Fruit fly (Drosophila melanogaster) whole organism, pupa: ENCODE measurements around the gene Ag5r.

Source experiments
- CG10348 ChIP-seq: fragments of 200-800 bp; sonication (Bioruptor generic); IDR thresholded peaks from 2 replicates; pipeline ENCODE4 v1.3.6; 2022; ENCODE audit warnings: missing biosample characterization, missing genetic modification characterization
- CG13204 ChIP-seq: fragments of 200-800 bp; sonication (Bioruptor generic); optimal IDR thresholded peaks from 2 replicates; lab custom pipeline; 2018; ENCODE audit warnings: missing biosample characterization, mild to moderate bottlenecking, missing genetic modification characterization, moderate library complexity
- CG14655 ChIP-seq: fragments of 200-800 bp; sonication (Bioruptor generic); optimal IDR thresholded peaks from 3 replicates; lab custom pipeline; 2017; ENCODE audit warnings: mild to moderate bottlenecking, missing biosample characterization, missing genetic modification reagents, missing genetic modification characterization
- CG15710 ChIP-seq: fragments of 200-800 bp; sonication (Bioruptor generic); optimal IDR thresholded peaks from 2 replicates; lab custom pipeline; 2018; ENCODE audit warnings: missing biosample characterization, mild to moderate bottlenecking, missing genetic modification characterization, moderate library complexity
- CG32121 ChIP-seq: fragments of 200-800 bp; sonication (Bioruptor generic); IDR thresholded peaks from 2 replicates; pipeline ENCODE4 v1.3.6; 2022; ENCODE audit warnings: missing biosample characterization, missing genetic modification characterization
- CG34367 ChIP-seq: fragments of 200-800 bp; sonication (Bioruptor generic); optimal IDR thresholded peaks from 2 replicates; lab custom pipeline; 2018; ENCODE audit warnings: missing biosample characterization, mild to moderate bottlenecking, missing genetic modification characterization
- CG4496 ChIP-seq: fragments of 200-800 bp; sonication (Bioruptor generic); IDR thresholded peaks from 3 replicates; pipeline ENCODE4 v1.3.6; 2022; ENCODE audit warnings: missing biosample characterization, missing genetic modification characterization
- Ets98B ChIP-seq: fragments of 200-800 bp; sonication (Bioruptor generic); IDR thresholded peaks from 2 replicates; pipeline ENCODE4 v1.3.6; 2022; ENCODE audit warnings: missing biosample characterization, missing genetic modification characterization
- Pif1B ChIP-seq: fragments of 200-800 bp; sonication (Bioruptor generic); optimal IDR thresholded peaks from 3 replicates; lab custom pipeline; 2016; ENCODE audit warnings: missing biosample characterization, missing genetic modification characterization
- Snoo ChIP-seq: fragments of 200-800 bp; sonication (Bioruptor generic); optimal IDR thresholded peaks from 3 replicates; lab custom pipeline; 2017; ENCODE audit warnings: missing biosample characterization, mild to moderate bottlenecking, missing genetic modification characterization, inconsistent platforms
- gl ChIP-seq: fragments of 200-800 bp; sonication (Bioruptor generic); optimal IDR thresholded peaks from 2 replicates; lab custom pipeline; 2018; ENCODE audit warnings: missing biosample characterization, mild to moderate bottlenecking, missing genetic modification characterization

DNA sequence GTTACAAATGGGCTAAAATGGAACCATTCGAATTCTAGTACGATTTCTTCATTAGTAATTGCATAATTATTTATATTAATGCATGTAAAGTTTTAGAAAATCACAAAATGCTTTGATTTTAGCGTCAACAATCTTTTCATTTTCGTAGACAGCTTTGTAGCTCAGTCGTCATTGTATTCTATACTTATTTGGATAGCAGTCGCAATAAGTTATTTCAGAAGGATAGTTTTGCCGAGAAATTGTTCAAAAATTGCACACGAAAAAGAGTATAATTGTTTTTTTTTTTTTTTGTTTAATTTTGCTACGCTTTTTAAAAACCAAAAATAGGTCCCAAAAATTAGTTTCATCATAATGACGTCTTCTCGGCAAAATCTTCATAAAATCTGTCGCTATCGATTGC lies 11.3 kb downstream of the Ag5r start, which contains the start of gene CG5334:
- TF ChIP-seq CG4496 (GFP tag; lab: Robert Waterston, UW) (no peak), CG34367 (tag; lab: Kevin White, UChicago) (no peak), CG14655 (GFP tag; lab: Kevin White, UChicago) (no peak), CG13204 (no peak), CG32121 (no peak), Pif1B (GFP tag; lab: Kevin White, UChicago) (no peak), Ets98B (GFP tag; lab: Robert Waterston, UW) (no peak), Snoo (tag; lab: Kevin White, UChicago) (no peak), CG15710 (tag; lab: Kevin White, UChicago) (no peak), CG10348 (no peak), gl (tag; lab: Kevin White, UChicago) (no peak)
